Fruit fly (Drosophila melanogaster) whole organism, pupa: Measurements from ENCODE around the gene CG13110.

ENCODE experiments used
- CG15710 ChIP-seq: fragments of 200-800 bp; sonication (Bioruptor generic); optimal IDR thresholded peaks from 2 replicates; lab custom pipeline; 2018; ENCODE audit warnings: missing biosample characterization, mild to moderate bottlenecking, missing genetic modification characterization, moderate library complexity
- CG17806 ChIP-seq: fragments of 200-800 bp; sonication (Bioruptor generic); optimal IDR thresholded peaks from 2 replicates; lab custom pipeline; 2018; ENCODE audit warnings: missing biosample characterization, mild to moderate bottlenecking, missing genetic modification characterization, moderate library complexity
- Pif1B ChIP-seq: fragments of 200-800 bp; sonication (Bioruptor generic); optimal IDR thresholded peaks from 3 replicates; lab custom pipeline; 2016; ENCODE audit warnings: missing biosample characterization, missing genetic modification characterization
- fd96Ca ChIP-seq: fragments of 200-800 bp; sonication (Bioruptor generic); IDR thresholded peaks from 3 replicates; pipeline ENCODE4 v1.3.6; 2022; ENCODE audit warnings: missing biosample characterization, missing genetic modification characterization
- rn ChIP-seq: fragments of 200-800 bp; sonication (Bioruptor generic); IDR thresholded peaks from 2 replicates; pipeline ENCODE4 v1.3.6; 2022; ENCODE audit warnings: missing biosample characterization, missing genetic modification characterization

dm6 chr2L:9387240-9387672, 37.0 kb downstream of the CG13110 start, which contains the start of gene Aldh:
- TF ChIP-seq CG17806 (tag; lab: Kevin White, UChicago) (peak; percentile 69), rn (GFP tag; lab: Robert Waterston, UW) (peak; percentile 37; the same call in 1 of the 2 replicates), Pif1B (no peak), CG15710 (tag; lab: Kevin White, UChicago) (peak; percentile 76), fd96Ca (GFP tag; lab: Robert Waterston, UW) (peak; percentile 78)
